Fruit fly (Drosophila melanogaster) whole organism: ENCODE measurements around the gene eIF4EHP.
A peak's percentile ranks its signal among the peaks of the same experiment; 100 is the strongest.

Experiments
- CG8478 ChIP-seq: fragments of >200 bp; optimal IDR thresholded peaks from 2 replicates; lab custom pipeline; 2018; ENCODE audit warnings: inconsistent platforms
- EcR ChIP-seq, 2 experiments: fragments of >200 bp; optimal IDR thresholded peaks; 2 replicates each; lab custom pipeline; 2017; ENCODE audit warnings: missing biosample characterization in 2 of 2, missing genetic modification characterization in 2 of 2, missing genetic modification reagents in 2 of 2
- pan ChIP-seq: fragments of >200 bp; optimal IDR thresholded peaks from 2 replicates; lab custom pipeline; 2017
- usp ChIP-seq: fragments of >200 bp; optimal IDR thresholded peaks from 2 replicates; lab custom pipeline; 2017; ENCODE audit warnings: missing biosample characterization, missing genetic modification characterization, mixed read lengths

- no peak for TF ChIP-seq pan (lab: Kevin White, UChicago)
- peak; percentile 2 for TF ChIP-seq CG8478
- TF ChIP-seq EcR (GFP tag; optimal IDR thresholded peaks at IDR 0.05; lab: Kevin White, UChicago), result no peak
- TF ChIP-seq usp, result no peak
These were observed 77.5 kb downstream of the eIF4EHP start for dm6 chr3R:24031019-24031824.
